Worm (Caenorhabditis elegans) whole organism, L4 larva: ENCODE data around the gene C18E9.7.
A peak's percentile ranks its signal among the peaks of the same experiment; 100 is the strongest.

Experiments used
- D1046.2 ChIP-seq: fragments of 200-800 bp; sonication (Bioruptor generic); IDR thresholded peaks from 2 replicates; pipeline ENCODE4 v1.3.6; 2022; ENCODE audit warnings: missing genetic modification characterization, missing compliant biosample characterization
- F49E8.2 ChIP-seq: sonication (generic microtip); optimal IDR thresholded peaks from 2 replicates; lab custom pipeline; 2016; ENCODE audit warnings: missing compliant biosample characterization, mild to moderate bottlenecking, missing genetic modification characterization, borderline replicate concordance
- aha-1 ChIP-seq: fragments of 150-350 bp; peaks from one replicate; lab custom pipeline; 2014; ENCODE audit warnings: missing biosample characterization, missing genetic modification characterization
- aly-2 ChIP-seq: sonication (generic microtip); optimal IDR thresholded peaks from 2 replicates; lab custom pipeline; 2018; ENCODE audit warnings: missing biosample characterization, missing genetic modification characterization
- cey-2 ChIP-seq: sonication (generic microtip); optimal IDR thresholded peaks from 3 replicates; lab custom pipeline; 2017; ENCODE audit warnings: missing genetic modification characterization, mild to moderate bottlenecking, missing compliant biosample characterization, antibody characterized with exemption, borderline replicate concordance; ENCODE audit not compliant: insufficient read depth
- ctbp-1 ChIP-seq: fragments of 200-800 bp; sonication (Bioruptor generic); IDR thresholded peaks from 2 replicates; pipeline ENCODE4 v1.3.6; 2022; ENCODE audit warnings: missing genetic modification reagents, missing genetic modification characterization, missing compliant biosample characterization
- daf-16 ChIP-seq, 3 experiments: sonication (generic microtip); optimal IDR thresholded peaks; 2 replicates each; lab custom pipeline; 2016 to 2017; ENCODE audit warnings: missing genetic modification characterization in 3 of 3, missing genetic modification reagents in 3 of 3, mild to moderate bottlenecking in 2 of 3, missing compliant biosample characterization in 2 of 3, missing biosample characterization in 1 of 3, moderate library complexity in 1 of 3
- daf-8 ChIP-seq: fragments of 200-800 bp; sonication (Bioruptor generic); IDR thresholded peaks from 2 replicates; pipeline ENCODE4 v1.3.6; 2022; ENCODE audit warnings: missing genetic modification characterization, missing compliant biosample characterization
- dmd-9 ChIP-seq: fragments of 200-800 bp; sonication (Bioruptor generic); IDR thresholded peaks from 2 replicates; pipeline ENCODE4 v1.3.6; 2022; ENCODE audit warnings: missing genetic modification reagents, missing genetic modification characterization, missing compliant biosample characterization
- duxl-1 ChIP-seq: sonication (generic microtip); optimal IDR thresholded peaks from 2 replicates; lab custom pipeline; 2016; ENCODE audit warnings: mild to moderate bottlenecking, missing genetic modification characterization, moderate library complexity, missing compliant biosample characterization; ENCODE audit not compliant: poor library complexity
- dve-1 ChIP-seq: sonication (generic microtip); optimal IDR thresholded peaks from 2 replicates; lab custom pipeline; 2017; ENCODE audit warnings: antibody characterized with exemption, mild to moderate bottlenecking, missing genetic modification characterization, missing compliant biosample characterization; ENCODE audit not compliant: insufficient read depth
- egl-43 ChIP-seq: fragments of 200-800 bp; sonication (Bioruptor generic); IDR thresholded peaks from 2 replicates; pipeline ENCODE4 v1.3.6; 2022; ENCODE audit warnings: missing genetic modification reagents, missing genetic modification characterization, missing compliant biosample characterization
- hif-1 ChIP-seq, 2 experiments: sonication (generic microtip); optimal IDR thresholded peaks; 2 replicates each; lab custom pipeline; 2016 to 2017; ENCODE audit warnings: missing compliant biosample characterization in 2 of 2, missing genetic modification characterization in 2 of 2, missing genetic modification reagents in 2 of 2, missing genotype in 2 of 2, mild to moderate bottlenecking in 1 of 2
- hlh-30 ChIP-seq: sonication (generic microtip); optimal IDR thresholded peaks from 2 replicates; lab custom pipeline; 2017; ENCODE audit warnings: antibody characterized with exemption, mild to moderate bottlenecking, missing genetic modification characterization, missing compliant biosample characterization; ENCODE audit not compliant: insufficient read depth
- lim-7 ChIP-seq: fragments of 200-800 bp; sonication (Bioruptor generic); IDR thresholded peaks from 2 replicates; pipeline ENCODE4 v1.3.6; 2022; ENCODE audit warnings: missing genetic modification characterization, missing compliant biosample characterization
- lin-1 ChIP-seq: fragments of 200-800 bp; sonication (Bioruptor generic); IDR thresholded peaks from 2 replicates; pipeline ENCODE4 v1.3.6; 2022; ENCODE audit warnings: missing genetic modification reagents, missing genetic modification characterization, missing compliant biosample characterization
- lin-15B ChIP-seq: fragments of 150-350 bp; sonication (generic microtip); optimal IDR thresholded peaks from 3 replicates; lab custom pipeline; 2014; ENCODE audit warnings: missing biosample characterization, missing genetic modification characterization
- lin-39 ChIP-seq: fragments of 150-350 bp; optimal IDR thresholded peaks from 2 replicates; lab custom pipeline; 2014; ENCODE audit warnings: missing biosample characterization, missing genetic modification reagents, missing genetic modification characterization
- mdl-1 ChIP-seq, 2 experiments: fragments of 150-350 bp in 1 of 2; sonication (generic microtip) in 1 of 2; optimal IDR thresholded peaks; 2 replicates each; lab custom pipeline; 2014 to 2017; ENCODE audit warnings: missing biosample characterization in 2 of 2, missing genetic modification characterization in 2 of 2
- mdt-29 ChIP-seq: fragments of 200-800 bp; sonication (Bioruptor generic); IDR thresholded peaks from 2 replicates; pipeline ENCODE4 v1.3.6; 2022; ENCODE audit warnings: missing genetic modification reagents, missing genetic modification characterization, missing compliant biosample characterization
- mes-2 ChIP-seq: sonication (generic microtip); optimal IDR thresholded peaks from 2 replicates; lab custom pipeline; 2016; ENCODE audit warnings: missing genotype, mild to moderate bottlenecking, missing genetic modification characterization, missing compliant biosample characterization; ENCODE audit not compliant: poor library complexity, severe bottlenecking
- mxl-2 ChIP-seq: fragments of 200-800 bp; sonication (Bioruptor generic); conservative IDR thresholded peaks from 2 replicates; pipeline ENCODE4 v1.3.6; 2022; ENCODE audit warnings: missing genetic modification reagents, missing genetic modification characterization, missing compliant biosample characterization
- mxl-3 ChIP-seq: fragments of 200-800 bp; sonication (Bioruptor generic); optimal IDR thresholded peaks from 2 replicates; lab custom pipeline; 2018; ENCODE audit warnings: mild to moderate bottlenecking, missing genetic modification characterization, missing compliant biosample characterization
- nhr-10 ChIP-seq: fragments of 150-350 bp; optimal IDR thresholded peaks from 2 replicates; lab custom pipeline; 2014; ENCODE audit warnings: missing biosample characterization, missing genetic modification characterization
- nhr-111 ChIP-seq: fragments of 200-800 bp; sonication (Bioruptor generic); optimal IDR thresholded peaks from 2 replicates; lab custom pipeline; 2018; ENCODE audit warnings: mild to moderate bottlenecking, missing genetic modification characterization, missing compliant biosample characterization
- nhr-25 ChIP-seq: sonication (generic microtip); optimal IDR thresholded peaks from 2 replicates; lab custom pipeline; 2017; ENCODE audit warnings: missing genetic modification characterization, mild to moderate bottlenecking, missing compliant biosample characterization, antibody characterized with exemption, moderate library complexity, borderline replicate concordance; ENCODE audit not compliant: insufficient read depth
- nhr-42 ChIP-seq: fragments of 200-800 bp; sonication (Bioruptor generic); IDR thresholded peaks from 2 replicates; pipeline ENCODE4 v1.3.6; 2022; ENCODE audit warnings: missing genetic modification characterization, missing compliant biosample characterization
- nhr-6 ChIP-seq: fragments of 150-350 bp; optimal IDR thresholded peaks from 2 replicates; lab custom pipeline; 2014; ENCODE audit warnings: missing biosample characterization, missing genetic modification characterization
- nhr-76 ChIP-seq: fragments of 150-350 bp; optimal IDR thresholded peaks from 2 replicates; lab custom pipeline; 2014; ENCODE audit warnings: missing biosample characterization, missing genetic modification characterization
- pha-4 ChIP-seq, 2 experiments: fragments of 150-350 bp in 1 of 2; fragments of 200-800 bp in 1 of 2; sonication (Bioruptor generic) in 1 of 2; IDR thresholded peaks in 1 of 2; optimal IDR thresholded peaks in 1 of 2; 2 replicates each; pipeline versions ENCODE4 v1.3.6 to Lab custom; 2014 to 2022; ENCODE audit warnings: missing genetic modification characterization in 2 of 2, missing genetic modification reagents in 2 of 2, missing biosample characterization in 1 of 2, missing compliant biosample characterization in 1 of 2
- php-3 ChIP-seq: fragments of 200-800 bp; sonication (Bioruptor generic); IDR thresholded peaks from 2 replicates; pipeline ENCODE4 v1.3.6; 2022; ENCODE audit warnings: missing genetic modification reagents, missing genetic modification characterization, missing compliant biosample characterization
- sdz-12 ChIP-seq: fragments of 200-800 bp; sonication (Bioruptor generic); optimal IDR thresholded peaks from 2 replicates; lab custom pipeline; 2018; ENCODE audit warnings: mild to moderate bottlenecking, missing genetic modification characterization, missing compliant biosample characterization
- set-16 ChIP-seq: fragments of 200-800 bp; sonication (Bioruptor generic); IDR thresholded peaks from 2 replicates; pipeline ENCODE4 v1.3.6; 2022; ENCODE audit warnings: missing genetic modification reagents, missing genetic modification characterization, missing compliant biosample characterization
- snpc-1.2 ChIP-seq: fragments of 200-800 bp; sonication (Bioruptor generic); IDR thresholded peaks from 2 replicates; pipeline ENCODE4 v1.3.6; 2022; ENCODE audit warnings: missing genetic modification reagents, missing genetic modification characterization, missing compliant biosample characterization
- snpc-4 ChIP-seq: fragments of 150-350 bp; optimal IDR thresholded peaks from 2 replicates; lab custom pipeline; 2014; ENCODE audit warnings: missing biosample characterization, missing genetic modification characterization
- spr-1 ChIP-seq: sonication (generic microtip); optimal IDR thresholded peaks from 2 replicates; lab custom pipeline; 2016; ENCODE audit warnings: mild to moderate bottlenecking, missing genetic modification characterization, missing compliant biosample characterization
- spr-3 ChIP-seq: fragments of 200-800 bp; sonication (Bioruptor generic); optimal IDR thresholded peaks from 2 replicates; lab custom pipeline; 2018; ENCODE audit warnings: mild to moderate bottlenecking, missing genetic modification characterization, missing compliant biosample characterization
- unc-130 ChIP-seq: sonication (generic microtip); optimal IDR thresholded peaks from 2 replicates; lab custom pipeline; 2016; ENCODE audit warnings: missing genetic modification reagents, missing genetic modification characterization, missing compliant biosample characterization
- unc-62 ChIP-seq, 3 experiments: fragments of 150-350 bp in 1 of 3; sonication (generic microtip); optimal IDR thresholded peaks in 2 of 3; peaks in 1 of 3; 1 replicate in 1 of 3; 2 replicates in 2 of 3; lab custom pipeline; 2014 to 2017; ENCODE audit warnings: missing biosample characterization in 3 of 3, missing genetic modification characterization in 3 of 3, missing genetic modification reagents in 3 of 3, missing genotype in 1 of 3
- vab-7 ChIP-seq: fragments of 200-800 bp; sonication (Bioruptor generic); IDR thresholded peaks from 2 replicates; pipeline ENCODE4 v1.3.6; 2022; ENCODE audit warnings: missing genetic modification reagents, missing genetic modification characterization, missing compliant biosample characterization
- zip-11 ChIP-seq: fragments of 200-800 bp; sonication (Bioruptor generic); IDR thresholded peaks from 2 replicates; pipeline ENCODE4 v1.3.6; 2022; ENCODE audit warnings: missing genetic modification characterization, missing compliant biosample characterization
- zip-2 ChIP-seq: fragments of 150-350 bp; optimal IDR thresholded peaks from 2 replicates; lab custom pipeline; 2014; ENCODE audit warnings: missing biosample characterization, missing genetic modification characterization
- ztf-7 ChIP-seq: fragments of 150-350 bp; optimal IDR thresholded peaks from 2 replicates; lab custom pipeline; 2014; ENCODE audit warnings: missing biosample characterization, missing genetic modification characterization

C18E9.7 gene

ce11 chrII:8982683-8983082, at the start of gene C18E9.7:
Gene C18E9.7, minus strand, starts transcription at chrII:8982783.
- TF ChIP-seq zip-11 (GFP tag; lab: Robert Waterston, UW) (no peak), aly-2 (tag; lab: Kevin White, UChicago) (no peak), cey-2 (tag; lab: Kevin White, UChicago) (no peak), lin-39 (tag; lab: Kevin White, UChicago) (no peak), nhr-111 (GFP tag; lab: Kevin White, UChicago) (no peak), nhr-10 (tag; lab: Kevin White, UChicago) (no peak), nhr-76 (tag; lab: Kevin White, UChicago) (no peak), set-16 (GFP tag; lab: Robert Waterston, UW) (no peak), spr-1 (no peak), spr-3 (GFP tag; lab: Kevin White, UChicago) (no peak), sdz-12 (GFP tag; lab: Kevin White, UChicago) (no peak), zip-2 (no peak)
- TF ChIP-seq, all 104 proteins: peak for 0

- TF ChIP-seq unc-62 (GFP tag; optimal IDR thresholded peaks at IDR 0.05 in 1 of 2; lab: Kevin White, UChicago) (peak in 1 of 2 experiments; percentile 81), unc-62 (tag; optimal IDR thresholded peaks at IDR 0.05; lab: Kevin White, UChicago) (no peak), hlh-30 (tag; lab: Kevin White, UChicago) (peak; percentile 1), snpc-4 (tag; lab: Kevin White, UChicago) (no peak)
Measured at ce11 chrII:9031891-9032290, 49.3 kb upstream of the C18E9.7 start.

DNA sequence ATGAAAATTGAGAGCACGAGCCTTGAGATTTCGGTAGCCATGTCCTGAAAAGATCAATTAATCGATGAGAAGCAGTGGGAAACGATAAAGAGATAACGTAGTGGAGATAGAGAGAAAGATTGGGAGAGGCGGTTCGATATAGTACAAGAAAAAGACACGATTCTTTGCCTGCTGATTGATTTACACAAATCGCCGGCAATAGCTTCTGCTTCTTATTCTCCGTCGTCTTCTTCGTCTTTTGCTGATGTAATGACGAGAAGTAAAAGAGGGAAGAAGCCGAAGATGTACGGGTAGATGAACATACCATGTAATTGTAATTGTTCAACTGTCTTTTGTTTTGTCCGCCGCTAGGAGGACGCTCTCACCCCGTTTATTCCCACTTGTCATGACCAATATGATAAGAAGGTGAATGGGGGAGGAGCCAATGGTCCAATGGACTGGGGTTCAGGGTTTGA, 46.7 kb upstream of the C18E9.7 start, which contains the start of gene F37B12.1:
Gene F37B12.1 (minus strand): TSS at position 51 of the 455 bp plus-strand sequence.
- TF ChIP-seq aly-2 (tag; lab: Kevin White, UChicago), result no peak
- TF ChIP-seq nhr-42 (GFP tag; lab: Robert Waterston, UW), result no peak
- TF ChIP-seq aha-1 (tag; lab: Kevin White, UChicago), result peak; percentile 97
- peak in 1 of 2 experiments; percentile 15 for TF ChIP-seq mdl-1 (tag; optimal IDR thresholded peaks at IDR 0.05; lab: Kevin White, UChicago)
- TF ChIP-seq duxl-1 (tag; lab: Kevin White, UChicago), result no peak
- TF ChIP-seq php-3, result no peak
- no peak for TF ChIP-seq vab-7 (GFP tag; lab: Robert Waterston, UW)
- TF ChIP-seq ctbp-1 (GFP tag; lab: Robert Waterston, UW), result no peak
- TF ChIP-seq, all 104 proteins: peak for 2

- no peak for TF ChIP-seq daf-8
- no peak for TF ChIP-seq hif-1 (tag; optimal IDR thresholded peaks at IDR 0.05; lab: Kevin White, UChicago)
- TF ChIP-seq ztf-7 (tag; lab: Kevin White, UChicago), result no peak
- no peak for TF ChIP-seq lin-15B (tag; lab: Kevin White, UChicago)
- TF ChIP-seq pha-4 (GFP tag; IDR thresholded peaks at IDR 0.05; lab: Robert Waterston, UW), result no peak
- no peak for TF ChIP-seq pha-4 (tag; optimal IDR thresholded peaks at IDR 0.05; lab: Kevin White, UChicago)
- TF ChIP-seq dmd-9, result no peak
- TF ChIP-seq mxl-3 (GFP tag; lab: Kevin White, UChicago), result peak; percentile 37
- TF ChIP-seq mdt-29, result no peak
- no peak for TF ChIP-seq mes-2 (tag; lab: Kevin White, UChicago)
- no peak for TF ChIP-seq nhr-76 (tag; lab: Kevin White, UChicago)
- TF ChIP-seq F49E8.2, result no peak
- TF ChIP-seq nhr-25 (tag; lab: Kevin White, UChicago), result no peak
- TF ChIP-seq ctbp-1 (GFP tag; lab: Robert Waterston, UW), result no peak
- TF ChIP-seq dve-1 (tag; lab: Kevin White, UChicago), result peak; percentile 35
- no peak for TF ChIP-seq unc-130 (GFP tag; lab: Kevin White, UChicago)
- no peak for TF ChIP-seq snpc-1.2 (GFP tag; lab: Robert Waterston, UW)
- no peak for TF ChIP-seq egl-43 (GFP tag; lab: Robert Waterston, UW)
- no peak for TF ChIP-seq D1046.2 (GFP tag; lab: Robert Waterston, UW)
- TF ChIP-seq lin-1 (GFP tag; lab: Robert Waterston, UW), result no peak
- TF ChIP-seq aly-2 (tag; lab: Kevin White, UChicago), result no peak
- TF ChIP-seq mxl-2 (GFP tag; lab: Robert Waterston, UW), result no peak
- no peak for TF ChIP-seq daf-16 (GFP tag; optimal IDR thresholded peaks at IDR 0.05; lab: Kevin White, UChicago)
- TF ChIP-seq daf-16 (tag; optimal IDR thresholded peaks at IDR 0.05; lab: Kevin White, UChicago), result no peak
- TF ChIP-seq nhr-6 (tag; lab: Kevin White, UChicago), result no peak
- no peak for TF ChIP-seq lim-7
Measured at ce11 chrII:9028096-9028495, 45.5 kb upstream of the C18E9.7 start.
